Worm (Caenorhabditis elegans) whole organism, L4 larva: ENCODE measurements around the gene Y43F8B.20.

ENCODE experiments used
- D1046.2 ChIP-seq: fragments of 200-800 bp; sonication (Bioruptor generic); IDR thresholded peaks from 2 replicates; pipeline ENCODE4 v1.3.6; 2022; ENCODE audit warnings: missing genetic modification characterization, missing compliant biosample characterization
- F26F4.8 ChIP-seq: fragments of 200-800 bp; sonication (Bioruptor generic); conservative IDR thresholded peaks from 2 replicates; pipeline ENCODE4 v1.3.6; 2022; ENCODE audit warnings: missing genetic modification characterization, missing compliant biosample characterization
- F44E2.7 ChIP-seq: fragments of 200-800 bp; sonication (Bioruptor generic); IDR thresholded peaks from 2 replicates; pipeline ENCODE4 v2.1.2; 2022; ENCODE audit warnings: missing genetic modification characterization, missing compliant biosample characterization
- F49E8.2 ChIP-seq: sonication (generic microtip); optimal IDR thresholded peaks from 2 replicates; lab custom pipeline; 2016; ENCODE audit warnings: missing compliant biosample characterization, mild to moderate bottlenecking, missing genetic modification characterization, borderline replicate concordance
- R02D3.7 ChIP-seq: fragments of 150-350 bp; sonication (generic microtip); optimal IDR thresholded peaks from 3 replicates; lab custom pipeline; 2014; ENCODE audit warnings: missing biosample characterization, missing genetic modification characterization
- Y75B8A.6 ChIP-seq: fragments of 200-800 bp; sonication (Bioruptor generic); IDR thresholded peaks from 2 replicates; pipeline ENCODE4 v1.3.6; 2022; ENCODE audit warnings: missing genetic modification reagents, missing genetic modification characterization, missing compliant biosample characterization
- aly-2 ChIP-seq: sonication (generic microtip); optimal IDR thresholded peaks from 2 replicates; lab custom pipeline; 2018; ENCODE audit warnings: missing biosample characterization, missing genetic modification characterization
- arid-1 ChIP-seq: fragments of 200-800 bp; sonication (Bioruptor generic); conservative IDR thresholded peaks from 2 replicates; pipeline ENCODE4 v1.3.6; 2022; ENCODE audit warnings: missing genetic modification reagents, missing genetic modification characterization, missing compliant biosample characterization
- attf-4 ChIP-seq: sonication (generic microtip); optimal IDR thresholded peaks from 3 replicates; lab custom pipeline; 2017; ENCODE audit warnings: missing biosample characterization, missing genetic modification characterization
- ceh-20 ChIP-seq: fragments of 200-800 bp; sonication (Bioruptor generic); IDR thresholded peaks from 2 replicates; pipeline ENCODE4 v1.3.6; 2022; ENCODE audit warnings: missing genetic modification reagents, missing genetic modification characterization, missing compliant biosample characterization
- ceh-62 ChIP-seq: sonication (generic microtip); optimal IDR thresholded peaks from 2 replicates; lab custom pipeline; 2017; ENCODE audit warnings: missing biosample characterization, missing genetic modification characterization
- ceh-82 ChIP-seq: sonication (generic microtip); optimal IDR thresholded peaks from 2 replicates; lab custom pipeline; 2017; ENCODE audit warnings: missing biosample characterization, missing genetic modification characterization
- cey-2 ChIP-seq: sonication (generic microtip); optimal IDR thresholded peaks from 3 replicates; lab custom pipeline; 2017; ENCODE audit warnings: missing genetic modification characterization, mild to moderate bottlenecking, missing compliant biosample characterization, antibody characterized with exemption, borderline replicate concordance; ENCODE audit not compliant: insufficient read depth
- ctbp-1 ChIP-seq: fragments of 200-800 bp; sonication (Bioruptor generic); IDR thresholded peaks from 2 replicates; pipeline ENCODE4 v1.3.6; 2022; ENCODE audit warnings: missing genetic modification reagents, missing genetic modification characterization, missing compliant biosample characterization
- daf-12 ChIP-seq: fragments of 150-350 bp; optimal IDR thresholded peaks from 2 replicates; lab custom pipeline; 2014; ENCODE audit warnings: missing biosample characterization, missing genetic modification reagents, missing genetic modification characterization
- daf-16 ChIP-seq, 3 experiments: sonication (generic microtip); optimal IDR thresholded peaks; 2 replicates each; lab custom pipeline; 2016 to 2017; ENCODE audit warnings: missing genetic modification characterization in 3 of 3, missing genetic modification reagents in 3 of 3, mild to moderate bottlenecking in 2 of 3, missing compliant biosample characterization in 2 of 3, missing biosample characterization in 1 of 3, moderate library complexity in 1 of 3
- daf-19 ChIP-seq: fragments of 200-800 bp; sonication (Bioruptor generic); conservative IDR thresholded peaks from 2 replicates; pipeline ENCODE4 v1.3.6; 2022; ENCODE audit warnings: missing genetic modification characterization, missing compliant biosample characterization
- dmd-6 ChIP-seq: fragments of 200-800 bp; sonication (Bioruptor generic); IDR thresholded peaks from 2 replicates; pipeline ENCODE4 v1.3.6; 2022; ENCODE audit warnings: missing genetic modification reagents, missing genetic modification characterization, missing compliant biosample characterization
- dmd-8 ChIP-seq: fragments of 200-800 bp; sonication (Bioruptor generic); IDR thresholded peaks from 2 replicates; pipeline ENCODE4 v1.3.6; 2022; ENCODE audit warnings: missing genetic modification characterization, missing compliant biosample characterization
- dpl-1 ChIP-seq: fragments of 150-350 bp; optimal IDR thresholded peaks from 2 replicates; lab custom pipeline; 2014; ENCODE audit warnings: missing biosample characterization, missing genetic modification reagents, missing genetic modification characterization
- egl-27 ChIP-seq: sonication (generic microtip); optimal IDR thresholded peaks from 3 replicates; lab custom pipeline; 2017; ENCODE audit warnings: missing biosample characterization, missing genetic modification reagents, missing genetic modification characterization
- egl-43 ChIP-seq: fragments of 200-800 bp; sonication (Bioruptor generic); IDR thresholded peaks from 2 replicates; pipeline ENCODE4 v1.3.6; 2022; ENCODE audit warnings: missing genetic modification reagents, missing genetic modification characterization, missing compliant biosample characterization
- hlh-30 ChIP-seq: sonication (generic microtip); optimal IDR thresholded peaks from 2 replicates; lab custom pipeline; 2017; ENCODE audit warnings: antibody characterized with exemption, mild to moderate bottlenecking, missing genetic modification characterization, missing compliant biosample characterization; ENCODE audit not compliant: insufficient read depth
- lin-1 ChIP-seq: fragments of 200-800 bp; sonication (Bioruptor generic); IDR thresholded peaks from 2 replicates; pipeline ENCODE4 v1.3.6; 2022; ENCODE audit warnings: missing genetic modification reagents, missing genetic modification characterization, missing compliant biosample characterization
- lir-3 ChIP-seq: sonication (generic microtip); optimal IDR thresholded peaks from 2 replicates; lab custom pipeline; 2016; ENCODE audit warnings: mild to moderate bottlenecking, missing genetic modification characterization, missing compliant biosample characterization
- mdl-1 ChIP-seq, 2 experiments: fragments of 150-350 bp in 1 of 2; sonication (generic microtip) in 1 of 2; optimal IDR thresholded peaks; 2 replicates each; lab custom pipeline; 2014 to 2017; ENCODE audit warnings: missing biosample characterization in 2 of 2, missing genetic modification characterization in 2 of 2
- mep-1 ChIP-seq: fragments of 150-350 bp; sonication (generic microtip); optimal IDR thresholded peaks from 3 replicates; lab custom pipeline; 2014; ENCODE audit warnings: missing biosample characterization, missing genetic modification characterization
- mxl-3 ChIP-seq: fragments of 200-800 bp; sonication (Bioruptor generic); optimal IDR thresholded peaks from 2 replicates; lab custom pipeline; 2018; ENCODE audit warnings: mild to moderate bottlenecking, missing genetic modification characterization, missing compliant biosample characterization
- nhr-102 ChIP-seq: sonication (generic microtip); optimal IDR thresholded peaks from 2 replicates; lab custom pipeline; 2016; ENCODE audit warnings: mild to moderate bottlenecking, missing genetic modification characterization, moderate library complexity, missing compliant biosample characterization
- nhr-41 ChIP-seq: fragments of 200-800 bp; sonication (Bioruptor generic); IDR thresholded peaks from 2 replicates; pipeline ENCODE4 v1.3.6; 2022; ENCODE audit warnings: missing genetic modification reagents, missing genetic modification characterization, missing compliant biosample characterization
- pha-4 ChIP-seq, 2 experiments: fragments of 150-350 bp in 1 of 2; fragments of 200-800 bp in 1 of 2; sonication (Bioruptor generic) in 1 of 2; IDR thresholded peaks in 1 of 2; optimal IDR thresholded peaks in 1 of 2; 2 replicates each; pipeline versions ENCODE4 v1.3.6 to Lab custom; 2014 to 2022; ENCODE audit warnings: missing genetic modification characterization in 2 of 2, missing genetic modification reagents in 2 of 2, missing biosample characterization in 1 of 2, missing compliant biosample characterization in 1 of 2
- snpc-4 ChIP-seq: fragments of 150-350 bp; optimal IDR thresholded peaks from 2 replicates; lab custom pipeline; 2014; ENCODE audit warnings: missing biosample characterization, missing genetic modification characterization
- spr-1 ChIP-seq: sonication (generic microtip); optimal IDR thresholded peaks from 2 replicates; lab custom pipeline; 2016; ENCODE audit warnings: mild to moderate bottlenecking, missing genetic modification characterization, missing compliant biosample characterization
- tra-1 ChIP-seq: fragments of 200-800 bp; sonication (Bioruptor generic); IDR thresholded peaks from 2 replicates; pipeline ENCODE4 v1.3.6; 2022; ENCODE audit warnings: missing genetic modification reagents, missing genetic modification characterization, missing compliant biosample characterization
- unc-62 ChIP-seq, 3 experiments: fragments of 150-350 bp in 1 of 3; sonication (generic microtip); optimal IDR thresholded peaks in 2 of 3; peaks in 1 of 3; 1 replicate in 1 of 3; 2 replicates in 2 of 3; lab custom pipeline; 2014 to 2017; ENCODE audit warnings: missing biosample characterization in 3 of 3, missing genetic modification characterization in 3 of 3, missing genetic modification reagents in 3 of 3, missing genotype in 1 of 3
- zip-11 ChIP-seq: fragments of 200-800 bp; sonication (Bioruptor generic); IDR thresholded peaks from 2 replicates; pipeline ENCODE4 v1.3.6; 2022; ENCODE audit warnings: missing genetic modification characterization, missing compliant biosample characterization
- ztf-7 ChIP-seq: fragments of 150-350 bp; optimal IDR thresholded peaks from 2 replicates; lab custom pipeline; 2014; ENCODE audit warnings: missing biosample characterization, missing genetic modification characterization

The Y43F8B.20 gene

DNA sequence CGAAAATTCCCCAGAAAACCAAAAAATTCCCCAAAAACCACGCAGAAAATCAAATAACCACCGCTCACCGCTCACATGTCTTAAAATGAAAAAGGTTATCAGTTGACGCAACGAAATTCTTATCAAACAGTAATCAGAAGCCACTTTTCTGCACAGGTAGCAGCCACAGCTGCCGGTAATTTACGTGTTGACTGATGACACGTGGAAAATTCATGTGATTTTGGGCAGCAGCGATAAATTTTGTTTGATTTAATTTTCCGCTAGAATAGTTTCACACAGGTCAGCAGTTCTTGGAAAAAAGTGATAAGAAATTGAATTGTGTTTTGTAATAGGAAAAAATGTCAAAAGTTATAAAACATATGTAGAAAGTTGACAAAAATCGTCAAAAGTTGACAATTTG lies 22.0 kb downstream of the Y43F8B.20 start (continued):
- TF ChIP-seq pha-4 (GFP tag; IDR thresholded peaks at IDR 0.05; lab: Robert Waterston, UW) = peak; percentile 66
- TF ChIP-seq pha-4 (tag; optimal IDR thresholded peaks at IDR 0.05; lab: Kevin White, UChicago) = peak; percentile 6
- TF ChIP-seq mxl-3 = peak; percentile 89
- TF ChIP-seq dmd-6 (GFP tag; lab: Robert Waterston, UW) = peak; percentile 100
- no peak for TF ChIP-seq R02D3.7 (tag; lab: Kevin White, UChicago)
- no peak for TF ChIP-seq snpc-4 (tag; lab: Kevin White, UChicago)
- no peak for TF ChIP-seq aly-2
- TF ChIP-seq F49E8.2 (tag; lab: Kevin White, UChicago) = no peak
- TF ChIP-seq egl-43 (GFP tag; lab: Robert Waterston, UW) = no peak
- TF ChIP-seq D1046.2 (GFP tag; lab: Robert Waterston, UW) = no peak
- peak; percentile 97 for TF ChIP-seq tra-1 (GFP tag; lab: Robert Waterston, UW)
- TF ChIP-seq Y75B8A.6 (GFP tag; lab: Robert Waterston, UW) = 0 out of 2 replicates have a peak, but pooled peaks have one; percentile 34
- peak; percentile 80 for TF ChIP-seq cey-2 (tag; lab: Kevin White, UChicago)
- peak; percentile 5 to 91 for TF ChIP-seq mdl-1 (tag; optimal IDR thresholded peaks at IDR 0.05; lab: Kevin White, UChicago)
- TF ChIP-seq ceh-82 = no peak
- peak; percentile 49 for TF ChIP-seq mep-1 (tag; lab: Kevin White, UChicago)
- TF ChIP-seq egl-27 = no peak
- peak; percentile 75; the same call in 1 of the 2 replicates for TF ChIP-seq nhr-41 (GFP tag; lab: Robert Waterston, UW)
- peak; percentile 79 for TF ChIP-seq nhr-102 (tag; lab: Kevin White, UChicago)
- peak in 1 of 2 experiments; percentile 79 for TF ChIP-seq unc-62 (GFP tag; optimal IDR thresholded peaks at IDR 0.05 in 1 of 2; lab: Kevin White, UChicago)
- TF ChIP-seq unc-62 (tag; optimal IDR thresholded peaks at IDR 0.05; lab: Kevin White, UChicago) = no peak
- TF ChIP-seq ctbp-1 (GFP tag; lab: Robert Waterston, UW) = no peak

DNA sequence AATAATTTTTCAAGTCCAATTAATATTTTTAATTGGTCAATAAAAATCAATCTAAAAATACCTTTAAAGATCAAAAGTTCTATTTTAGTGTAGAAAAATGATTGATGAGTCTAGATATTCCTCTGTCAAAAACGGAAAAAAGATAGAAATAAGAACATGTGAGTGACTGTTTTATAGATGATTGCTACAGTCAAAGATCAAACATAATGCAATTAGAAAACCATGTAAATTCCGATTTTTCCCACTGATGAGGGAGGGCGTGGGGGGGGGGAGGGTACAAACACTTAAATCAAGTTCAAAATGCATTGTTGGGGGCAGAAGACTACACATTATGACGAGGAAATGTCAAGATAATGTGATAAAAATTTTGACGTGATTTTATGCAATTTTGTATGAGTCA lies 23.4 kb downstream of the Y43F8B.20 start:
- TF ChIP-seq daf-12 (tag; lab: Kevin White, UChicago) = no peak
- peak; percentile 6 for TF ChIP-seq hlh-30 (tag; lab: Kevin White, UChicago)
- no peak for TF ChIP-seq ceh-62 (tag; lab: Kevin White, UChicago)
- no peak for TF ChIP-seq lin-1 (GFP tag; lab: Robert Waterston, UW)
- no peak for TF ChIP-seq dpl-1
- no peak for TF ChIP-seq tra-1 (GFP tag; lab: Robert Waterston, UW)
- peak; percentile 33 for TF ChIP-seq dmd-6 (GFP tag; lab: Robert Waterston, UW)
- TF ChIP-seq mdl-1 (tag; optimal IDR thresholded peaks at IDR 0.05; lab: Kevin White, UChicago) = no peak
- TF ChIP-seq F26F4.8 (GFP tag; lab: Robert Waterston, UW) = no peak
- TF ChIP-seq lir-3 = no peak
- no peak for TF ChIP-seq spr-1 (tag; lab: Kevin White, UChicago)
- 0 out of 2 replicates have a peak, but pooled peaks have one; percentile 16 for TF ChIP-seq ceh-20 (GFP tag; lab: Robert Waterston, UW)
- TF ChIP-seq daf-19 = no peak
- no peak for TF ChIP-seq snpc-4 (tag; lab: Kevin White, UChicago)
- TF ChIP-seq zip-11 (GFP tag; lab: Robert Waterston, UW) = no peak
- no peak for TF ChIP-seq attf-4 (tag; lab: Kevin White, UChicago)
- no peak for TF ChIP-seq mep-1 (tag; lab: Kevin White, UChicago)
- no peak for TF ChIP-seq nhr-102 (tag; lab: Kevin White, UChicago)
- TF ChIP-seq nhr-41 (GFP tag; lab: Robert Waterston, UW) = no peak
- no peak for TF ChIP-seq ztf-7 (tag; lab: Kevin White, UChicago)
- TF ChIP-seq arid-1 (GFP tag; lab: Robert Waterston, UW) = no peak
- TF ChIP-seq dmd-8 (GFP tag; lab: Robert Waterston, UW) = no peak
- no peak for TF ChIP-seq F44E2.7 (GFP tag; lab: Robert Waterston, UW)
- TF ChIP-seq daf-16 (GFP tag; optimal IDR thresholded peaks at IDR 0.05; lab: Kevin White, UChicago) = no peak
- no peak for TF ChIP-seq daf-16 (tag; optimal IDR thresholded peaks at IDR 0.05; lab: Kevin White, UChicago)
- TF ChIP-seq, all 104 proteins: peak for 3
